Worm (Caenorhabditis elegans) whole organism, L1 larva: ENCODE data around the gene F09A5.3.

ENCODE experiments used
- alr-1 ChIP-seq: fragments of 200-800 bp; sonication (Bioruptor generic); optimal IDR thresholded peaks from 2 replicates; lab custom pipeline; 2018; ENCODE audit warnings: borderline replicate concordance, mild to moderate bottlenecking, missing genetic modification characterization, missing compliant biosample characterization
- fkh-10 ChIP-seq: sonication (generic microtip); optimal IDR thresholded peaks from 2 replicates; lab custom pipeline; 2017; ENCODE audit warnings: missing biosample characterization, missing genetic modification reagents, missing genetic modification characterization
- fos-1 ChIP-seq: fragments of 150-350 bp; optimal IDR thresholded peaks from 2 replicates; lab custom pipeline; 2014; ENCODE audit warnings: missing biosample characterization, missing genetic modification characterization
- hlh-4 ChIP-seq: sonication (generic microtip); optimal IDR thresholded peaks from 2 replicates; lab custom pipeline; 2016; ENCODE audit warnings: mild to moderate bottlenecking, missing genetic modification characterization, missing compliant biosample characterization
- jun-1 ChIP-seq: fragments of 150-350 bp; optimal IDR thresholded peaks from 2 replicates; lab custom pipeline; 2014; ENCODE audit warnings: missing biosample characterization, missing genetic modification reagents, missing genetic modification characterization
- lsy-2 ChIP-seq, 2 experiments: fragments of 150-350 bp; optimal IDR thresholded peaks; 2 replicates each; lab custom pipeline; 2014; ENCODE audit warnings: missing biosample characterization in 2 of 2, missing genetic modification characterization in 2 of 2
- nhr-12 ChIP-seq: sonication (generic microtip); optimal IDR thresholded peaks from 2 replicates; lab custom pipeline; 2017; ENCODE audit warnings: missing biosample characterization, missing genetic modification characterization
- nhr-76 ChIP-seq: sonication (generic microtip); optimal IDR thresholded peaks from 2 replicates; lab custom pipeline; 2017; ENCODE audit warnings: missing biosample characterization, missing genetic modification characterization
- pqm-1 ChIP-seq: sonication (generic microtip); optimal IDR thresholded peaks from 3 replicates; lab custom pipeline; 2017; ENCODE audit warnings: missing biosample characterization, missing genetic modification characterization
- ztf-11 ChIP-seq, 2 experiments: sonication (generic microtip); optimal IDR thresholded peaks; 2 replicates each; lab custom pipeline; 2016 to 2017; ENCODE audit warnings: missing genetic modification characterization in 2 of 2, missing biosample characterization in 1 of 2, missing compliant biosample characterization in 1 of 2

ce11 chrX:13200312-13200711 lies 58.9 kb downstream of the F09A5.3 start:
- TF ChIP-seq fkh-10 (GFP tag; lab: Kevin White, UChicago) = no peak
- TF ChIP-seq lsy-2 (tag; optimal IDR thresholded peaks at IDR 0.05; lab: Kevin White, UChicago) = no peak
- no peak for TF ChIP-seq nhr-12 (tag; lab: Kevin White, UChicago)
- TF ChIP-seq pqm-1 (tag; lab: Kevin White, UChicago) = no peak
- no peak for TF ChIP-seq nhr-76 (tag; lab: Kevin White, UChicago)
- TF ChIP-seq fos-1 (tag; lab: Kevin White, UChicago) = no peak
- no peak for TF ChIP-seq jun-1
- no peak for TF ChIP-seq alr-1 (tag; lab: Kevin White, UChicago)
- TF ChIP-seq hlh-4 (tag; lab: Kevin White, UChicago) = no peak
- no peak for TF ChIP-seq ztf-11 (tag; optimal IDR thresholded peaks at IDR 0.05; lab: Kevin White, UChicago)
